Worm (Caenorhabditis elegans): ENCODE data around the gene K05G3.2.
"Not testable (repeated sequence)": the region's sequence is repeated elsewhere in the genome, so short reads cannot be mapped to it uniquely, and the experiment has no call there.

The K05G3.2 gene

ce11 chrX:16451642-16452041 lies 43.1 kb upstream of the K05G3.2 start, which contains the start of gene F38E9.4:
F38E9.4 (plus strand) TSS chrX:16451942.
- not testable (repeated sequence) for TF ChIP-seq zfp-2 (tag; optimal IDR thresholded peaks at IDR 0.05); unc-130 (GFP tag; optimal IDR thresholded peaks at IDR 0.05); ceh-28 (tag; optimal IDR thresholded peaks at IDR 0.05)

- TF ChIP-seq snpc-1.2 (GFP tag; IDR thresholded peaks at IDR 0.05) = no peak
- no peak for TF ChIP-seq daf-16 (GFP tag; optimal IDR thresholded peaks at IDR 0.05)
- TF ChIP-seq daf-16 (tag; optimal IDR thresholded peaks at IDR 0.05) = peak; percentile 71
- TF ChIP-seq dmd-6 (GFP tag; IDR thresholded peaks at IDR 0.05) = peak; percentile 54; the same call in 1 of the 2 replicates
- no peak for TF ChIP-seq F49E8.2 (tag; optimal IDR thresholded peaks at IDR 0.05; ENCODE audit: borderline replicate concordance)
- TF ChIP-seq dve-1 (tag; optimal IDR thresholded peaks at IDR 0.05; ENCODE audit: insufficient read depth) = peak; percentile 55
- TF ChIP-seq dmd-9 (GFP tag; IDR thresholded peaks at IDR 0.05) = no peak
- TF ChIP-seq jun-1 (tag; optimal IDR thresholded peaks at IDR 0.05) = no peak
- no peak for TF ChIP-seq ZK337.2 (GFP tag; IDR thresholded peaks at IDR 0.05)
- no peak for TF ChIP-seq egl-43 (GFP tag; IDR thresholded peaks at IDR 0.05)
- TF ChIP-seq php-3 (GFP tag; IDR thresholded peaks at IDR 0.05) = peak; percentile 49; the same call in 1 of the 2 replicates
- peak; percentile 46 for TF ChIP-seq hlh-11 (tag; optimal IDR thresholded peaks at IDR 0.05)
- peak; percentile 95 for TF ChIP-seq pqm-1 (tag; optimal IDR thresholded peaks at IDR 0.05)
- TF ChIP-seq Y5F2A.4 (GFP tag; optimal IDR thresholded peaks at IDR 0.05) = no peak
- TF ChIP-seq nhr-28 (tag; optimal IDR thresholded peaks at IDR 0.05) = peak; percentile 72
These were observed 38.1 kb upstream of the K05G3.2 start, which contains the start of gene nas-39 for ce11 chrX:16456659-16457058. nas-39 (plus strand) TSS chrX:16456927.

ce11 chrX:16457113-16457512 lies 37.6 kb upstream of the K05G3.2 start:
- TF ChIP-seq unc-62 (GFP tag; optimal IDR thresholded peaks at IDR 0.05 in 1 of 2) (no peak), unc-62 (tag; optimal IDR thresholded peaks at IDR 0.05) (no peak), set-16 (GFP tag; IDR thresholded peaks at IDR 0.05) (peak; percentile 82)

- TF ChIP-seq nhr-42 (GFP tag; IDR thresholded peaks at IDR 0.05) (no peak), rbr-2 (tag; optimal IDR thresholded peaks at IDR 0.05) (no peak), php-3 (GFP tag; IDR thresholded peaks at IDR 0.05) (no peak), aly-2 (tag; optimal IDR thresholded peaks at IDR 0.05) (no peak), T20F7.1 (GFP tag; optimal IDR thresholded peaks at IDR 0.05) (no peak), fkh-10 (GFP tag; optimal IDR thresholded peaks at IDR 0.05) (no peak), lin-39 (tag; optimal IDR thresholded peaks at IDR 0.05) (no peak), lim-7 (GFP tag; IDR thresholded peaks at IDR 0.05) (0 out of 2 replicates have a peak, but pooled peaks have one; percentile 41), Y48G9A.11 (GFP tag; IDR thresholded peaks at IDR 0.05) (no peak), snpc-1.2 (GFP tag; IDR thresholded peaks at IDR 0.05) (peak; percentile 69; the same call in 1 of the 2 replicates), egl-43 (GFP tag; IDR thresholded peaks at IDR 0.05) (0 out of 2 replicates have a peak, but pooled peaks have one; percentile 37), dmd-8 (GFP tag; IDR thresholded peaks at IDR 0.05) (no peak), unc-62 (GFP tag; optimal IDR thresholded peaks at IDR 0.05 in 1 of 2) (peak in 1 of 2 experiments; percentile 36), unc-62 (tag; optimal IDR thresholded peaks at IDR 0.05) (no peak), ceh-82 (tag; optimal IDR thresholded peaks at IDR 0.05) (no peak), vab-7 (GFP tag; IDR thresholded peaks at IDR 0.05) (0 out of 2 replicates have a peak, but pooled peaks have one; percentile 30)
These were observed 33.4 kb upstream of the K05G3.2 start for ce11 chrX:16461319-16461718.

ce11 chrX:16466157-16466556 lies 28.6 kb upstream of the K05G3.2 start:
- TF ChIP-seq unc-62 (GFP tag; optimal IDR thresholded peaks at IDR 0.05 in 1 of 2) = peak in 1 of 2 experiments; percentile 92
- no peak for TF ChIP-seq unc-62 (tag; optimal IDR thresholded peaks at IDR 0.05)
- no peak for TF ChIP-seq T20F7.1 (GFP tag; optimal IDR thresholded peaks at IDR 0.05)

- TF ChIP-seq lin-13 (GFP tag; optimal IDR thresholded peaks at IDR 0.05) (no peak), pqm-1 (tag; optimal IDR thresholded peaks at IDR 0.05) (no peak), vab-7 (GFP tag; IDR thresholded peaks at IDR 0.05) (no peak), aha-1 (tag) (peak; percentile 8), hlh-11 (tag; optimal IDR thresholded peaks at IDR 0.05) (no peak), Y5F2A.4 (GFP tag; optimal IDR thresholded peaks at IDR 0.05) (no peak)
These were observed 25.9 kb upstream of the K05G3.2 start for ce11 chrX:16468845-16469244.
